Worm (Caenorhabditis elegans): ENCODE data around the gene F37C12.10.

- TF ChIP-seq ref-1 (GFP tag; conservative IDR thresholded peaks at IDR 0.05) (no peak), flt-1 (GFP tag; IDR thresholded peaks at IDR 0.05) (no peak)
Observed at ce11 chrIII:7170090-7170489, 18.1 kb downstream of the F37C12.10 start.

Data from whole organism, midembryonic.